Fruit fly (Drosophila melanogaster): ENCODE results near the gene CG31204.

dm6 chr3R:31437420-31438058, 44.2 kb upstream of the CG31204 start:
- TF ChIP-seq CG12605 (GFP tag; IDR thresholded peaks at IDR 0.05) (no peak), CG15710 (tag; optimal IDR thresholded peaks at IDR 0.05) (no peak), Pif1A (GFP tag; optimal IDR thresholded peaks at IDR 0.05) (peak; percentile 11), CG17806 (tag; optimal IDR thresholded peaks at IDR 0.05) (no peak), CG4496 (GFP tag; IDR thresholded peaks at IDR 0.05) (no peak), gl (tag; optimal IDR thresholded peaks at IDR 0.05) (no peak)

Measured in whole organism, pupa.